Worm (Caenorhabditis elegans): Measurements from ENCODE around the gene srsx-7.

srsx-7 gene

DNA sequence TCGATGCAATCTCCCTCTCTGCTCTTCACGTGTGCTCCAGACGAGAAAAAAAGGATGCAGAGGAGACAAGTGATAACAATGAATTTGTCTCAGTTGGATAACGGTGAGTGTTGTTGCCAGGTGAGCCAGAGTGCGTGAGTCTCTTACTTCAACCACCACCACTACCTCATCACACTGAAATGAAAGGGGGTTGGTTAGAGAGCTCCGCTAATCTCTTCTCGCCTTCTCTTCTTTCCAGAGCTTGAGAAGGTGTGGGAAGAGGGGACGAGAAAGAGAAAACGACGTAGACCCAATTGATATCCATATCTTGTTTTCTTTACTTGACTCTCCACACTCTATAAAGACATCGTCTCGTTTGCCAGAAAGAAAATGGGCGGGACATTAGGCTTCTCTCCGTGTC, 45.8 kb downstream of the srsx-7 start:
- TF ChIP-seq fkh-8 (tag; optimal IDR thresholded peaks at IDR 0.05) (peak; percentile 69), ztf-11 (tag; optimal IDR thresholded peaks at IDR 0.05) (no peak), irx-1 (tag; optimal IDR thresholded peaks at IDR 0.05) (no peak), sox-4 (tag; optimal IDR thresholded peaks at IDR 0.05) (peak; percentile 12), grh-1 (GFP tag; IDR thresholded peaks at IDR 0.05) (no peak), tlp-1 (tag; optimal IDR thresholded peaks at IDR 0.05) (no peak), swsn-7 (tag; optimal IDR thresholded peaks at IDR 0.05) (no peak), vab-15 (tag; optimal IDR thresholded peaks at IDR 0.05) (no peak), nhr-71 (tag; optimal IDR thresholded peaks at IDR 0.05) (peak; percentile 8), alr-1 (tag; optimal IDR thresholded peaks at IDR 0.05; ENCODE audit: borderline replicate concordance) (no peak), nhr-90 (tag; optimal IDR thresholded peaks at IDR 0.05; ENCODE audit: poor library complexity) (no peak), dsc-1 (tag; optimal IDR thresholded peaks at IDR 0.05) (peak; percentile 8), nhr-47 (tag; optimal IDR thresholded peaks at IDR 0.05) (no peak), fos-1 (tag; optimal IDR thresholded peaks at IDR 0.05) (no peak), sup-37 (GFP tag; optimal IDR thresholded peaks at IDR 0.05) (no peak), unc-86 (tag; optimal IDR thresholded peaks at IDR 0.05) (no peak)
